Fruit fly (Drosophila melanogaster) ovary, adult (tissue): ENCODE measurements around the gene CG33502.

Experiments used
- CG17801 ChIP-seq: fragments of 200-800 bp; optimal IDR thresholded peaks from 2 replicates; lab custom pipeline; 2019; ENCODE audit warnings: missing biosample characterization, mild to moderate bottlenecking, missing genetic modification characterization, moderate library complexity; ENCODE audit not compliant: partially characterized antibody

Gene CG33502

DNA sequence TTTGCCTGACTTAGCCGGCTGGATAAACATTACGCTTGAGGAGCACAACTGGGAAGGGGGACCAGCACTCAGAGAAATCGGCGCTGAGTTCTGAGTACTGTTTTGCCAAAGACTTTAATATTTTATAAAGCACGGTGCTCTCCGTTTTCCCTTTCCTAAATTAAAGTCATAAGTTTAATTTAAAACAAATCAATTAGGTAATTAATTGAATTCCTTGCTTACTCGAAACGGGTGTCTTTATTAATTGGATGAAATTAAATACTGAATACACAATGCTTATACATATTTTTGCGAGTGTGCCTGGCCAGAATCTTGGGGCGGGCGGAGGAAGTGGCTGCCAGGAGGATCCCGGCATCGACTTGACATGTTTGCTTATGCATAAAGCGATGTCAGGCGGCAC, 21.4 kb downstream of the CG33502 start:
- no peak for TF ChIP-seq CG17801 (GFP tag; lab: Kevin White, UChicago)

DNA sequence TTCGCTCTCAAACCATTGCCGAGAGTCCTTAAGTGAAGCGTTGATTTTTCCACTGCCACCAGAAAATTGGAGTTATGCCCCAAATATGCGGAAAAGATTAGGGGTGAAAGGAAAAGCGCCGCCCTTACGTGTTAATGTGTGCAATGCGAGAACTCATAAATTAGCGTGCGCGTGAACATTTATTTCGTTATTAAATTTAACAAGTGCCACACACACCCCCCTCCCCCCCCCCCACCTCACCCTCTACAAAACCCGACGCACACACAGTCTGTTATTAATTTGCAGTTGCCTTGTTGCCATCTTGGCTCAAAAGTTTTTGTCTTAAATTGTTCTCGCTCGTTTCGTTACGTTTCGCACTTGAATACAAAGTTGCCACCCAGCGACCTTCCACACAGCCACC, 23.3 kb downstream of the CG33502 start:
- TF ChIP-seq CG17801 (GFP tag; lab: Kevin White, UChicago) = no peak

DNA sequence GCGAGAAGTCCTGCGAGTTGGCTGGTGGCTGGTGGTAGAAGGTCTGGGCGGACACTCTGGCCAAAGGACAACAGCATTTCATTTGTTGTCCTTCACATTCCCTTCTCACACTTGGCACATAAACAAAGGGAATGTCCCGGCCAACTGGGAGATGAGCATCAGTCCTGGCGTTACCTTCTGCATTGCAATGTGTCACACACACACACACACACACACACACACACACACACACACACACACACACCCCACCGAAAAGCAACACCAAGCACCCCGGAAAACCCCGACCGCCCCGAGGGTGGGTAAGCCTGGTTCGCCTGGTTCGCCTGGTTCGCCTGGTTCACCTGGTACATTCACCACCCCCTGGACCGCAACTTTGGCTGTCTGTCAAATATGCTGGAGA, 43.5 kb downstream of the CG33502 start:
- no peak for TF ChIP-seq CG17801 (GFP tag; lab: Kevin White, UChicago)

DNA sequence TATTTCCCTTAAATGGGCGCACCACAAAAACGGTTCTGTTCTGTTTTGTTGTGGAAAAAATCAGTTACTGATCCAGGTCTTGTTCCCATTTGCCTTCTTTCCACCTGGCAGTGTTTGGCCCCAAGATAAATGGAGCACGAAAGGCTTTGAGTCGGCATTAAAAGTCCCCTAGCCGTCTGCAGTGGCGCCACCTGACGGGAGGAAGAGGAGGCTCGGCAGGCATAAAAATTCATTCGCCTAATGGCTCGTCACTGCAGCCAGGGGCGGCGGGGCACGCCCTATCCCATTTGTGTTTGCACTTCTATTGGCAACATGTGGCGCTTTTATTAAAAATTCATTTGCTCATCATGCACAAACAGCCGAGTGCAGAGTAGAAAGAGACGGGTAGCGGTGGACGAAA, 45.8 kb downstream of the CG33502 start:
- TF ChIP-seq CG17801 (GFP tag; lab: Kevin White, UChicago) = no peak

DNA sequence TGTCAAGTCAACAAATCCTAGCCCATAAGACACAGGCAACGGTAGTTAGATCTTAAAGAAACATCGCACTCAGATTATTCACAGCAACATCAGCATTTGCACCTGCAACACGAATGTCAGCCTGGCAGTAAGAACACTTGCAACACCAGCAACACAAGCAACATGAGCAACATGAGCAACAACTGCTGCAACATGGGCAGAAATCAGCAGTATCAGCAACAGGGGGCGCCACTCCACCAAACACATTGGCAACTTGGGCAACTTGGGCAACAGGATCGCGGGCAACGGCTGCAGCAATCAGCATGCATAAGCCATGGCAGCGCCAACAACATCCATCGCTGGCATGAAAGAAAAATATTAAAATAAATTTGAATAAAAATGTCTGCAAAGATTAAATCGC, 48.5 kb downstream of the CG33502 start:
- TF ChIP-seq CG17801 (GFP tag; lab: Kevin White, UChicago) = no peak
